Worm (Caenorhabditis elegans): ENCODE measurements around the gene mltn-10.

DNA sequence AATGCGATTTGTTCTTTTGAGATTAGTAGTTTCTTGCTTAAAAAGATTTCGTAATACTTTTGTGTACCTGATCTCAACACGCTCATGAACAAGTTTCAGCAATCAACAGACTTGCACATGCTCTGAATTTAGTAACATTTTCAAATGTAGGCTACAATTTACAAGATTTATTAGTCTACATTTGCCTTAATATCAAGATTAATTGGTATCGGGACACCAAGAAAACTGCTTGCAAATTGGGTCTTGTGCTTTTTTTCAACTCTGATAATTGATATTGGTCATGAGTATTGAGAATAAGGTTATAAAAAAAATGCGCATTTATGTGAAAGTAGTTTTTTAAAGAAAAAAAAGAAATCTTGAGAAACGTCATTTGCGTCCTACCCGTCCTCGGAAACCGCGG is 30.2 kb upstream of the mltn-10 start:
- no peak for TF ChIP-seq nhr-77 (tag; optimal IDR thresholded peaks at IDR 0.05)
- no peak for TF ChIP-seq fkh-10 (GFP tag; optimal IDR thresholded peaks at IDR 0.05)
- TF ChIP-seq lin-39 (tag; optimal IDR thresholded peaks at IDR 0.05): no peak
- TF ChIP-seq nhr-11 (tag; optimal IDR thresholded peaks at IDR 0.05): peak; percentile 86
- no peak for TF ChIP-seq elt-1 (tag; optimal IDR thresholded peaks at IDR 0.05)
- TF ChIP-seq nhr-12 (tag; optimal IDR thresholded peaks at IDR 0.05): no peak
- no peak for TF ChIP-seq snpc-4 (tag; optimal IDR thresholded peaks at IDR 0.05)
- TF ChIP-seq elt-2 (tag; optimal IDR thresholded peaks at IDR 0.05): no peak
- no peak for TF ChIP-seq aly-2 (tag; optimal IDR thresholded peaks at IDR 0.05)
- TF ChIP-seq nfya-1 (tag; optimal IDR thresholded peaks at IDR 0.05; ENCODE audit: insufficient read depth): no peak
- TF ChIP-seq nhr-76 (tag; optimal IDR thresholded peaks at IDR 0.05): no peak
- no peak for TF ChIP-seq zag-1 (tag; optimal IDR thresholded peaks at IDR 0.05)
- no peak for TF ChIP-seq ceh-82 (tag; optimal IDR thresholded peaks at IDR 0.05)

Data from whole organism, L3 larva.